Fruit fly (Drosophila melanogaster): ENCODE results near the gene CG3106.
A peak's percentile ranks its signal among the peaks of the same experiment; 100 is the strongest.

dm6 chrX:9650757-9651594 lies 11.7 kb downstream of the CG3106 start:
- TF ChIP-seq Nf-YC (tag; optimal IDR thresholded peaks at IDR 0.05), result peak; percentile 51
- peak; percentile 94 for TF ChIP-seq CG2875 (GFP tag; optimal IDR thresholded peaks at IDR 0.05)
- no peak for TF ChIP-seq BEAF-32 (GFP tag; optimal IDR thresholded peaks at IDR 0.05)
- TF ChIP-seq pnt (GFP tag; optimal IDR thresholded peaks at IDR 0.05), result peak; percentile 94
- TF ChIP-seq insv (GFP tag; optimal IDR thresholded peaks at IDR 0.05), result peak in 1 of 2 experiments; percentile 8
- TF ChIP-seq aop (GFP tag; IDR thresholded peaks at IDR 0.05), result peak; percentile 86; the same call in 1 of the 2 replicates
- TF ChIP-seq Dfd (GFP tag; optimal IDR thresholded peaks at IDR 0.05), result no peak
- peak; percentile 91 for TF ChIP-seq trem (tag; optimal IDR thresholded peaks at IDR 0.05)
- peak; percentile 97 for TF ChIP-seq ken (GFP tag; IDR thresholded peaks at IDR 0.05)
